Fruit fly (Drosophila melanogaster): ENCODE results near the gene Mob2.

Gene Mob2

DNA sequence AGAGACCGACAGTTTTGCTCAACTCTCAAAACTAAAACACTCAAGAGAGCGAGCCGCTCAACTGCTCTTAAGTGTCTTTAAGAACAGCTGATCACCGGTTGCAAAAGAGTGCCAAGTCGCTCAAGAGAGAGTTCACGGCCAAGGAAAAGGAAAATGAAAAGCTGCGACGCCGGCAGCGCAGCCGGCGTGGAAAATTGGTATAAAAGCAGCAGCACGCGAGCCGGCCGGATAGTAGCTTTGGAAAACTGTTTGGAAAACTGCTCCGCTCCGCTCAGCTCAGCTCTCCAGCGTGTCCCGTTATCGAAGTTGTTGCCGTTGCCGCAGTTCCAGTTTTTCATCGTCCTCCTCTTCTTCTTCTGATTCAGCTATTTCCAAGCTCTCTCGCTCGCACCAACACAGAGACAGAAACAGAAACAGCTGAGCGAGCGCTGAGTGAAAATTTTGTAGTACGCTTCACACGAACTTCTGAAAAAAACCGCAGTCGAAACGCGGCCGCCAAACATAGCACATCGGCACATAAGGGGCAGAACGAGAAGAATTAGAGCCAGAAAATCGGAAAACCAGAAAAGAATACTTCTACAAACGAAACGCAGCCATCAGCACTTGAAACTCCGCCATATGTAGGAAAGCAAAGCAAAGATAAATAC is 74.6 kb downstream of the Mob2 start, which contains the start of gene chrb (continued):
- TF ChIP-seq fd59A (GFP tag; optimal IDR thresholded peaks at IDR 0.05), result no peak
- peak; percentile 50 for TF ChIP-seq CG1621 (tag; optimal IDR thresholded peaks at IDR 0.05)
- peak; percentile 56 for TF ChIP-seq CG6808 (GFP tag; optimal IDR thresholded peaks at IDR 0.05)
- TF ChIP-seq CG4318 (GFP tag; optimal IDR thresholded peaks at IDR 0.05), result no peak
- TF ChIP-seq topi (GFP tag; optimal IDR thresholded peaks at IDR 0.05), result peak; percentile 28
- TF ChIP-seq CG6163 (GFP tag; IDR thresholded peaks at IDR 0.05), result peak; percentile 68; the same call in 2 of the 3 replicates
- TF ChIP-seq Ets96B (tag; optimal IDR thresholded peaks at IDR 0.05), result peak; percentile 18

DNA sequence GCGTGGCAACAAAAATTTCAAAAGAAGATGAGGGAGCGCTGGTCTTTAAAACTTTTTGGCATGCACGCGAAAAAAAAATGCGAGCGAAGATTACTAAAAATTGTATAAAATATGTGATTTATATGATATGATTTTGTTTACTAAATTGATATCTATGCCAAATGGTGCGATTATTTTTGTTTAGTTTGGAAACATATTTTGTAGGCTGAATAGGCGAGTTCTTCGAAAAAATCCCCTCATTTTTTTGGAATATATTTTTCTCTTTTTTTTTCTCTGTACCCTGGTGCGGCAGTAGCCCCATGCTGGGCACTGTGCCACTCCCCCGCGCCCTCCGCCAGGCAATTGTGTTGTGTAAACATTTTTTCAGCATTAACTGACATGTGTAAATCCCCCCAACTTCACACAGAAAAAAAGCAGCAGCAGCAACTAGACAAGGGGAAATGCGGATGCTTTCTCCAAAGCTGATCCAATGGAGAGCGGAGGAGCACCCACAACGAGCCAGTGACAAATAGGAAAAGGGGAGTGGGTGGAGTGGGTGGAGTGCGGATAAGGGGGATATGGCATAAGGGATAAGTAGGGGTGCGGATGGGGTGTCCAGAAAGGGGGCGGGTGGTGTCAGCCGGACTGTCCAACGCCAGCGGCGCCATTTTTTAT is 76.0 kb downstream of the Mob2 start:
- no peak for TF ChIP-seq net (GFP tag; optimal IDR thresholded peaks at IDR 0.05)
- peak in 1 of 2 experiments; percentile 14 for TF ChIP-seq salr (GFP tag; optimal IDR thresholded peaks at IDR 0.05)
- peak; percentile 31 for TF ChIP-seq CG32006 (GFP tag; optimal IDR thresholded peaks at IDR 0.05)
- TF ChIP-seq CG3032 (tag; optimal IDR thresholded peaks at IDR 0.05), result no peak
- no peak for TF ChIP-seq CG16779 (tag; optimal IDR thresholded peaks at IDR 0.05)
- peak; percentile 11 for TF ChIP-seq CG8319 (GFP tag; optimal IDR thresholded peaks at IDR 0.05)
- no peak for TF ChIP-seq CG6276 (GFP tag; optimal IDR thresholded peaks at IDR 0.05)
- peak; percentile 39 for TF ChIP-seq Hr4 (GFP tag; optimal IDR thresholded peaks at IDR 0.05)
- peak; percentile 46 for TF ChIP-seq esn (GFP tag; optimal IDR thresholded peaks at IDR 0.05)
- peak; percentile 78 for TF ChIP-seq Eip78C (GFP tag)
- peak; percentile 3 for TF ChIP-seq lz (GFP tag; optimal IDR thresholded peaks at IDR 0.05)
- no peak for TF ChIP-seq CG11762 (GFP tag; optimal IDR thresholded peaks at IDR 0.05; ENCODE audit: insufficient read depth)
- TF ChIP-seq fd85E (GFP tag; optimal IDR thresholded peaks at IDR 0.05), result no peak
- no peak for TF ChIP-seq Sox102F (GFP tag; optimal IDR thresholded peaks at IDR 0.05)
- no peak for TF ChIP-seq CG6808 (GFP tag; optimal IDR thresholded peaks at IDR 0.05)
- peak; percentile 42 for TF ChIP-seq acj6 (GFP tag; optimal IDR thresholded peaks at IDR 0.05)
- TF ChIP-seq CG8632 (GFP tag; optimal IDR thresholded peaks at IDR 0.05), result peak; percentile 22
- TF ChIP-seq CG11902 (GFP tag; optimal IDR thresholded peaks at IDR 0.05), result no peak
- no peak for TF ChIP-seq Sox14 (GFP tag; optimal IDR thresholded peaks at IDR 0.05)
- no peak for TF ChIP-seq Lpt (GFP tag; optimal IDR thresholded peaks at IDR 0.05)
- TF ChIP-seq fd59A (GFP tag; optimal IDR thresholded peaks at IDR 0.05), result no peak
- TF ChIP-seq Ets21C (GFP tag; optimal IDR thresholded peaks at IDR 0.05), result no peak
- peak; percentile 22 for TF ChIP-seq Hr39 (GFP tag; optimal IDR thresholded peaks at IDR 0.05)
- TF ChIP-seq topi (GFP tag; optimal IDR thresholded peaks at IDR 0.05), result peak; percentile 9
- peak; percentile 10 for TF ChIP-seq Sox15 (GFP tag; optimal IDR thresholded peaks at IDR 0.05)
- peak; percentile 4 for TF ChIP-seq CG10631 (GFP tag; optimal IDR thresholded peaks at IDR 0.05)
- TF ChIP-seq CG4318 (GFP tag; optimal IDR thresholded peaks at IDR 0.05), result peak; percentile 9
- no peak for TF ChIP-seq cyc (GFP tag; optimal IDR thresholded peaks at IDR 0.05)
- TF ChIP-seq CG1621 (tag; optimal IDR thresholded peaks at IDR 0.05), result no peak
- TF ChIP-seq Gug (GFP tag; IDR thresholded peaks at IDR 0.05), result no peak
- TF ChIP-seq ss (GFP tag; optimal IDR thresholded peaks at IDR 0.05), result no peak
- no peak for TF ChIP-seq dsx (GFP tag; optimal IDR thresholded peaks at IDR 0.05; ENCODE audit: poor library complexity, severe bottlenecking)
- TF ChIP-seq CG15336 (GFP tag; IDR thresholded peaks at IDR 0.05), result peak; percentile 53
- peak; percentile 34; the same call in 1 of the 3 replicates for TF ChIP-seq CG6163 (GFP tag; IDR thresholded peaks at IDR 0.05)
- TF ChIP-seq Hr38 (GFP tag; optimal IDR thresholded peaks at IDR 0.05), result no peak
- TF ChIP-seq Smox (GFP tag; optimal IDR thresholded peaks at IDR 0.05), result peak; percentile 1
- no peak for TF ChIP-seq Eip93F (GFP tag; optimal IDR thresholded peaks at IDR 0.05)
- no peak for TF ChIP-seq CG9139 (GFP tag; optimal IDR thresholded peaks at IDR 0.05)
- no peak for TF ChIP-seq Blimp-1 (GFP tag; optimal IDR thresholded peaks at IDR 0.05)
- peak; percentile 28; the same call in 1 of the 3 replicates for TF ChIP-seq CG8119 (GFP tag; IDR thresholded peaks at IDR 0.05)
- TF ChIP-seq CG31627 (GFP tag; optimal IDR thresholded peaks at IDR 0.05), result peak; percentile 21
- peak; percentile 27 for TF ChIP-seq achi (GFP tag; optimal IDR thresholded peaks at IDR 0.05)
- no peak for TF ChIP-seq eg (GFP tag; IDR thresholded peaks at IDR 0.05)
- TF ChIP-seq CG10669 (GFP tag; optimal IDR thresholded peaks at IDR 0.05), result peak; percentile 12
- TF ChIP-seq Met (GFP tag; optimal IDR thresholded peaks at IDR 0.05), result peak; percentile 47
- no peak for TF ChIP-seq CG3919 (GFP tag; optimal IDR thresholded peaks at IDR 0.05)

All from whole organism, prepupa.